Fruit fly (Drosophila melanogaster) whole organism, embryonic: ENCODE measurements around the gene Lim1.

ENCODE experiments used
- Abd-B ChIP-seq: fragments of 200-800 bp; sonication (Bioruptor generic); optimal IDR thresholded peaks from 2 replicates; lab custom pipeline; 2018; ENCODE audit warnings: missing biosample characterization, mild to moderate bottlenecking, missing genetic modification characterization, moderate library complexity
- BEAF-32 ChIP-seq: fragments of 200-800 bp; sonication (Bioruptor generic); optimal IDR thresholded peaks from 3 replicates; lab custom pipeline; 2017; ENCODE audit warnings: missing biosample characterization, missing genetic modification characterization, mild to moderate bottlenecking, moderate library complexity, missing genetic modification reagents
- CG10979 ChIP-seq: fragments of 200-800 bp; sonication (Bioruptor generic); optimal IDR thresholded peaks from 2 replicates; lab custom pipeline; 2018; ENCODE audit warnings: missing biosample characterization, mild to moderate bottlenecking, missing genetic modification characterization, moderate library complexity
- CG12219 ChIP-seq: fragments of 200-800 bp; sonication (Bioruptor generic); optimal IDR thresholded peaks from 3 replicates; lab custom pipeline; 2018; ENCODE audit warnings: missing biosample characterization, mild to moderate bottlenecking, missing genetic modification characterization
- CG12942 ChIP-seq: fragments of 200-800 bp; sonication (Bioruptor generic); optimal IDR thresholded peaks from 3 replicates; lab custom pipeline; 2016; ENCODE audit warnings: missing biosample characterization, missing genetic modification characterization
- CG13287 ChIP-seq: fragments of 200-800 bp; sonication (Bioruptor generic); IDR thresholded peaks from 2 replicates; pipeline ENCODE4 v1.3.6; 2022; ENCODE audit warnings: missing biosample characterization, missing genetic modification characterization; ENCODE audit not compliant: partially characterized antibody
- CG17568 ChIP-seq: fragments of 200-800 bp; sonication (Bioruptor generic); optimal IDR thresholded peaks from 2 replicates; lab custom pipeline; 2018; ENCODE audit warnings: missing biosample characterization, mild to moderate bottlenecking, missing genetic modification characterization, moderate library complexity
- CG18476 ChIP-seq: fragments of 200-800 bp; sonication (Bioruptor generic); optimal IDR thresholded peaks from 2 replicates; lab custom pipeline; 2016; ENCODE audit warnings: missing biosample characterization, mild to moderate bottlenecking, missing genetic modification characterization
- CG18619 ChIP-seq: fragments of 200-800 bp; sonication (Bioruptor generic); optimal IDR thresholded peaks from 3 replicates; lab custom pipeline; 2017; ENCODE audit warnings: missing biosample characterization, mild to moderate bottlenecking, missing genetic modification characterization
- CG2129 ChIP-seq: fragments of 200-800 bp; sonication (Bioruptor generic); IDR thresholded peaks from 2 replicates; pipeline ENCODE4 v1.3.6; 2022; ENCODE audit warnings: missing biosample characterization, missing genetic modification characterization; ENCODE audit not compliant: partially characterized antibody
- CG2678 ChIP-seq: fragments of 200-800 bp; sonication (Bioruptor generic); optimal IDR thresholded peaks from 3 replicates; lab custom pipeline; 2019; ENCODE audit warnings: missing biosample characterization, mild to moderate bottlenecking, missing genetic modification characterization, moderate library complexity
- CG30020 ChIP-seq: fragments of 200-800 bp; optimal IDR thresholded peaks from 2 replicates; lab custom pipeline; 2019; ENCODE audit warnings: missing biosample characterization, mild to moderate bottlenecking, missing genetic modification characterization, moderate library complexity
- CG30431 ChIP-seq: fragments of 200-800 bp; sonication (Bioruptor generic); optimal IDR thresholded peaks from 2 replicates; lab custom pipeline; 2017; ENCODE audit warnings: missing biosample characterization, missing genetic modification characterization
- CG3995 ChIP-seq: fragments of 200-800 bp; sonication (Bioruptor generic); optimal IDR thresholded peaks from 3 replicates; lab custom pipeline; 2016; ENCODE audit warnings: missing biosample characterization, missing genetic modification characterization
- CG4617 ChIP-seq: fragments of 200-800 bp; sonication (Bioruptor generic); optimal IDR thresholded peaks from 3 replicates; lab custom pipeline; 2016; ENCODE audit warnings: missing biosample characterization, missing genetic modification characterization, borderline replicate concordance
- CG5180 ChIP-seq: fragments of 200-800 bp; sonication (Bioruptor generic); optimal IDR thresholded peaks from 3 replicates; lab custom pipeline; 2017; ENCODE audit warnings: missing biosample characterization, missing genetic modification characterization, mild to moderate bottlenecking, moderate library complexity, missing genetic modification reagents
- CG7928 ChIP-seq: fragments of 200-800 bp; sonication (Bioruptor generic); optimal IDR thresholded peaks from 2 replicates; lab custom pipeline; 2017; ENCODE audit warnings: missing biosample characterization, mild to moderate bottlenecking, missing genetic modification characterization
- CG8388 ChIP-seq: fragments of 200-800 bp; sonication (Bioruptor generic); optimal IDR thresholded peaks from 2 replicates; lab custom pipeline; 2019; ENCODE audit warnings: missing biosample characterization, mild to moderate bottlenecking, missing genetic modification characterization, moderate library complexity
- CG9437 ChIP-seq: fragments of 200-800 bp; sonication (Bioruptor generic); optimal IDR thresholded peaks from 2 replicates; lab custom pipeline; 2018; ENCODE audit warnings: missing biosample characterization, mild to moderate bottlenecking, missing genetic modification characterization
- CHES-1-like ChIP-seq: fragments of 200-800 bp; sonication (Bioruptor generic); optimal IDR thresholded peaks from 2 replicates; lab custom pipeline; 2016; ENCODE audit warnings: missing biosample characterization, missing genetic modification characterization
- CoRest ChIP-seq: fragments of 200-800 bp; sonication (Bioruptor generic); optimal IDR thresholded peaks from 3 replicates; lab custom pipeline; 2018; ENCODE audit warnings: missing biosample characterization, mild to moderate bottlenecking, missing genetic modification characterization, moderate library complexity
- D19A ChIP-seq: fragments of 200-800 bp; optimal IDR thresholded peaks from 3 replicates; lab custom pipeline; 2019; ENCODE audit warnings: missing biosample characterization, mild to moderate bottlenecking, missing genetic modification characterization, moderate library complexity
- Dek ChIP-seq: fragments of 200-800 bp; sonication (Bioruptor generic); optimal IDR thresholded peaks from 3 replicates; lab custom pipeline; 2019; ENCODE audit warnings: missing biosample characterization, mild to moderate bottlenecking, missing genetic modification characterization, moderate library complexity
- Dip2 ChIP-seq: fragments of 200-800 bp; sonication (Bioruptor generic); IDR thresholded peaks from 2 replicates; pipeline ENCODE4 v1.3.6; 2022; ENCODE audit warnings: missing biosample characterization, missing genetic modification characterization
- Doc2 ChIP-seq: fragments of 200-800 bp; sonication (Bioruptor generic); IDR thresholded peaks from 2 replicates; pipeline ENCODE4 v1.3.6; 2022; ENCODE audit warnings: missing biosample characterization, missing genetic modification characterization
- Dp ChIP-seq: fragments of 200-800 bp; sonication (Bioruptor generic); optimal IDR thresholded peaks from 2 replicates; lab custom pipeline; 2018; ENCODE audit warnings: missing biosample characterization, mild to moderate bottlenecking, missing genetic modification characterization, moderate library complexity
- Hmx ChIP-seq: fragments of 200-800 bp; sonication (Bioruptor generic); optimal IDR thresholded peaks from 2 replicates; lab custom pipeline; 2016; ENCODE audit warnings: missing biosample characterization, missing genetic modification characterization
- Hr78 ChIP-seq, 2 experiments: fragments of 200-800 bp in 1 of 2; fragments of >200 bp in 1 of 2; sonication (Bioruptor generic) in 1 of 2; optimal IDR thresholded peaks; 2 replicates each; lab custom pipeline; 2017 to 2019; ENCODE audit warnings: missing biosample characterization in 2 of 2, missing genetic modification characterization in 2 of 2, mild to moderate bottlenecking in 1 of 2, moderate library complexity in 1 of 2
- Lim3 ChIP-seq: fragments of 200-800 bp; sonication (Bioruptor generic); IDR thresholded peaks from 2 replicates; pipeline ENCODE4 v1.3.6; 2022; ENCODE audit warnings: missing biosample characterization, missing genetic modification characterization
- Mrtf ChIP-seq: fragments of 200-800 bp; sonication (Bioruptor generic); IDR thresholded peaks from 3 replicates; pipeline ENCODE4 v1.3.6; 2022; ENCODE audit warnings: missing biosample characterization, missing genetic modification characterization
- Nf-YA ChIP-seq: fragments of 200-800 bp; sonication (Bioruptor generic); IDR thresholded peaks from 2 replicates; pipeline ENCODE4 v1.3.6; 2022; ENCODE audit warnings: missing biosample characterization, missing genetic modification characterization
- Usf ChIP-seq: fragments of 200-800 bp; sonication (Bioruptor generic); optimal IDR thresholded peaks from 2 replicates; lab custom pipeline; 2017; ENCODE audit warnings: missing genotype, missing biosample characterization, missing genetic modification characterization
- ac ChIP-seq: fragments of 200-800 bp; sonication (Bioruptor generic); optimal IDR thresholded peaks from 3 replicates; lab custom pipeline; 2017; ENCODE audit warnings: missing biosample characterization, mild to moderate bottlenecking, missing genetic modification characterization
- chif ChIP-seq, 2 experiments: fragments of 200-800 bp; sonication (Bioruptor generic); optimal IDR thresholded peaks; 3 replicates each; lab custom pipeline; 2016; ENCODE audit warnings: missing biosample characterization in 2 of 2, missing genetic modification characterization in 2 of 2
- dan ChIP-seq: fragments of 200-800 bp; sonication (Bioruptor generic); IDR thresholded peaks from 2 replicates; pipeline ENCODE4 v1.3.6; 2022; ENCODE audit warnings: missing biosample characterization, missing genetic modification characterization
- esg ChIP-seq: fragments of 200-800 bp; sonication (Bioruptor generic); conservative IDR thresholded peaks from 2 replicates; pipeline ENCODE4 v1.3.6; 2022; ENCODE audit warnings: missing biosample characterization, missing genetic modification characterization
- ewg ChIP-seq: fragments of 200-800 bp; sonication (Bioruptor generic); optimal IDR thresholded peaks from 3 replicates; lab custom pipeline; 2017; ENCODE audit warnings: mild to moderate bottlenecking, missing biosample characterization, missing genetic modification reagents, missing genetic modification characterization
- fu2 ChIP-seq: fragments of 200-800 bp; sonication (Bioruptor generic); optimal IDR thresholded peaks from 2 replicates; lab custom pipeline; 2016; ENCODE audit warnings: missing biosample characterization, missing genetic modification characterization
- grau ChIP-seq: fragments of 200-800 bp; optimal IDR thresholded peaks from 3 replicates; lab custom pipeline; 2019; ENCODE audit warnings: missing biosample characterization, mild to moderate bottlenecking, missing genetic modification characterization, moderate library complexity
- hbn ChIP-seq: fragments of 200-800 bp; sonication (Bioruptor generic); IDR thresholded peaks from 2 replicates; pipeline ENCODE4 v1.3.6; 2022; ENCODE audit warnings: missing biosample characterization, missing genetic modification characterization; ENCODE audit not compliant: partially characterized antibody
- her ChIP-seq: fragments of 200-800 bp; sonication (Bioruptor generic); optimal IDR thresholded peaks from 2 replicates; lab custom pipeline; 2016; ENCODE audit warnings: missing biosample characterization, missing genetic modification characterization
- ind ChIP-seq: fragments of 200-800 bp; sonication (Bioruptor generic); optimal IDR thresholded peaks from 3 replicates; lab custom pipeline; 2016; ENCODE audit warnings: missing biosample characterization, missing genetic modification characterization
- lmd ChIP-seq: fragments of 200-800 bp; sonication (Bioruptor generic); IDR thresholded peaks from 2 replicates; pipeline ENCODE4 v1.3.6; 2022; ENCODE audit warnings: missing biosample characterization, missing genetic modification characterization
- phol ChIP-seq: fragments of 200-800 bp; sonication (Bioruptor generic); optimal IDR thresholded peaks from 3 replicates; lab custom pipeline; 2018; ENCODE audit warnings: missing biosample characterization, mild to moderate bottlenecking, missing genetic modification characterization, moderate library complexity
- ranshi ChIP-seq: fragments of 200-800 bp; sonication (Bioruptor generic); IDR thresholded peaks from 2 replicates; pipeline ENCODE4 v1.3.6; 2022; ENCODE audit warnings: missing biosample characterization, missing genetic modification characterization
- sd ChIP-seq: fragments of 200-800 bp; sonication (Bioruptor generic); optimal IDR thresholded peaks from 3 replicates; lab custom pipeline; 2018; ENCODE audit warnings: missing biosample characterization, mild to moderate bottlenecking, missing genetic modification characterization, moderate library complexity
- shn ChIP-seq: fragments of 200-800 bp; sonication (Bioruptor generic); optimal IDR thresholded peaks from 3 replicates; lab custom pipeline; 2016; ENCODE audit warnings: missing biosample characterization, missing genetic modification characterization
- stc ChIP-seq: fragments of 200-800 bp; sonication (Bioruptor generic); IDR thresholded peaks from 2 replicates; pipeline ENCODE4 v1.3.6; 2022; ENCODE audit warnings: missing biosample characterization, missing genetic modification characterization
- tna ChIP-seq: fragments of 200-800 bp; sonication (Bioruptor generic); IDR thresholded peaks from 2 replicates; pipeline ENCODE4 v1.3.6; 2022; ENCODE audit warnings: missing biosample characterization, missing genetic modification characterization; ENCODE audit not compliant: partially characterized antibody
- wek ChIP-seq: fragments of 200-800 bp; sonication (Bioruptor generic); optimal IDR thresholded peaks from 3 replicates; lab custom pipeline; 2018; ENCODE audit warnings: missing biosample characterization, mild to moderate bottlenecking, missing genetic modification characterization, moderate library complexity

Gene Lim1

DNA sequence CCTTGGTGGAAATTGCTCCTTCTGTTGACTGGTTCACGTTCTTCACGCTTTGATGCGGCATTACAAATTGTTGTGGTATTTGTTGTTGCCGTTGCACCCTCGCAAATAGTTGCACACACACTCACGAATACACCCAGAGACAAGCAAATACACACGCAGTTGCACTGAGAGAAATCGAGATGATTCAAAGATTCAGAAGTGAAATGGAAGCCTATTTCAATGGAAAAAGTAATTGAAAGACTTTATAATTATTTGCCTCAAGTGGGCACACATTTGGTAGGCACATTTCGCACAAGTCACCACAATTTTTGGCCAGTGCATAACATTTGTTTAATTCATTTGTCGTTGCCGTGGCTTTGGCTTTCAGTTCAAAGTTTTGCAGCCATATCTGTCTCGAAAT, 31.6 kb downstream of the Lim1 start (continued):
- peak; percentile 10 for TF ChIP-seq CG4617 (GFP tag; lab: Kevin White, UChicago)
- peak; percentile 44 for TF ChIP-seq fu2 (GFP tag; lab: Kevin White, UChicago)
- peak; percentile 63 for TF ChIP-seq D19A
- TF ChIP-seq esg (GFP tag; lab: Robert Waterston, UW), result peak; percentile 60
- TF ChIP-seq Nf-YA (GFP tag; lab: Robert Waterston, UW), result no peak
- peak; percentile 21 for TF ChIP-seq shn (GFP tag; lab: Kevin White, UChicago)
- no peak for TF ChIP-seq tna
- peak; percentile 67 for TF ChIP-seq dan (GFP tag; lab: Robert Waterston, UW)
- peak; percentile 67 for TF ChIP-seq Abd-B (GFP tag; lab: Kevin White, UChicago)
- no peak for TF ChIP-seq CG30020
- peak; percentile 71 for TF ChIP-seq CG30431 (GFP tag; lab: Kevin White, UChicago)
- peak; percentile 52 for TF ChIP-seq ac (GFP tag; lab: Kevin White, UChicago)
- peak; percentile 24 for TF ChIP-seq Usf (GFP tag; lab: Kevin White, UChicago)
- TF ChIP-seq stc, result peak; percentile 71
- peak; percentile 44 for TF ChIP-seq her (GFP tag; lab: Kevin White, UChicago)
- peak; percentile 18 for TF ChIP-seq sd (tag; lab: Kevin White, UChicago)
- peak; percentile 31 for TF ChIP-seq CG18619 (GFP tag; lab: Kevin White, UChicago)
- TF ChIP-seq hbn (GFP tag; lab: Robert Waterston, UW), result no peak
- peak; percentile 47 for TF ChIP-seq CHES-1-like (GFP tag; lab: Kevin White, UChicago)
- TF ChIP-seq phol (tag; lab: Kevin White, UChicago), result peak; percentile 80
- TF ChIP-seq CG12219 (GFP tag; lab: Kevin White, UChicago), result peak; percentile 67
- TF ChIP-seq Lim3 (GFP tag; lab: Robert Waterston, UW), result no peak
- TF ChIP-seq Hr78 (GFP tag; optimal IDR thresholded peaks at IDR 0.05; lab: Kevin White, UChicago), result no peak
- no peak for TF ChIP-seq CG7928
- no peak for TF ChIP-seq CG2129 (GFP tag; lab: Robert Waterston, UW)
- no peak for TF ChIP-seq Dek (tag; lab: Kevin White, UChicago)
- TF ChIP-seq chif (GFP tag; optimal IDR thresholded peaks at IDR 0.05; lab: Kevin White, UChicago), result peak; percentile 79 to 87
- TF ChIP-seq grau (tag; lab: Kevin White, UChicago), result peak; percentile 60
- peak; percentile 84 for TF ChIP-seq CG10979
- TF ChIP-seq Doc2 (GFP tag; lab: Robert Waterston, UW), result no peak
- TF ChIP-seq wek, result no peak
- TF ChIP-seq CG3995 (GFP tag; lab: Kevin White, UChicago), result no peak
- TF ChIP-seq ind (GFP tag; lab: Kevin White, UChicago), result peak; percentile 69
- peak; percentile 42 for TF ChIP-seq CG18476
- TF ChIP-seq CG12942, result peak; percentile 35
- TF ChIP-seq CG2678 (tag; lab: Kevin White, UChicago), result peak; percentile 69
- peak; percentile 68 for TF ChIP-seq ewg (GFP tag; lab: Kevin White, UChicago)
- peak; percentile 2 for TF ChIP-seq CG17568
- no peak for TF ChIP-seq Hmx (GFP tag; lab: Kevin White, UChicago)
- TF ChIP-seq CG9437 (GFP tag; lab: Kevin White, UChicago), result peak; percentile 38
- TF ChIP-seq BEAF-32 (GFP tag; lab: Kevin White, UChicago), result no peak
- peak; percentile 61 for TF ChIP-seq lmd (GFP tag; lab: Robert Waterston, UW)
- peak; percentile 64 for TF ChIP-seq CoRest
- peak; percentile 58; the same call in 2 of the 3 replicates for TF ChIP-seq Mrtf (GFP tag; lab: Robert Waterston, UW)
- TF ChIP-seq Dip2 (GFP tag; lab: Robert Waterston, UW), result no peak
- TF ChIP-seq ranshi (GFP tag; lab: Robert Waterston, UW), result peak; percentile 67
- TF ChIP-seq CG13287 (GFP tag; lab: Robert Waterston, UW), result no peak
- no peak for TF ChIP-seq CG5180 (GFP tag; lab: Kevin White, UChicago)
- TF ChIP-seq CG8388 (GFP tag; lab: Kevin White, UChicago), result peak; percentile 67
- TF ChIP-seq Dp (GFP tag; lab: Kevin White, UChicago), result no peak
